Worm (Caenorhabditis elegans) whole organism, young adult: ENCODE measurements around the gene nspa-9.

ENCODE experiments used
- B0019.2 ChIP-seq: fragments of 200-800 bp; sonication (Bioruptor generic); conservative IDR thresholded peaks from 2 replicates; pipeline ENCODE4 v1.3.6; 2022; ENCODE audit warnings: missing genetic modification reagents, missing genetic modification characterization, missing compliant biosample characterization
- B0035.1 ChIP-seq: sonication (generic microtip); optimal IDR thresholded peaks from 2 replicates; lab custom pipeline; 2016; ENCODE audit warnings: missing genetic modification characterization, mild to moderate bottlenecking, missing compliant biosample characterization, missing genotype, missing genetic modification reagents
- C17E4.6 ChIP-seq: fragments of 200-800 bp; sonication (Bioruptor generic); IDR thresholded peaks from 2 replicates; pipeline ENCODE4 v1.3.6; 2022; ENCODE audit warnings: missing genetic modification reagents, missing genetic modification characterization, missing compliant biosample characterization
- F57A8.1 ChIP-seq: fragments of 200-800 bp; sonication (Bioruptor generic); optimal IDR thresholded peaks from 2 replicates; lab custom pipeline; 2018; ENCODE audit warnings: mild to moderate bottlenecking, missing genetic modification characterization, moderate library complexity, missing compliant biosample characterization
- F57C9.4 ChIP-seq: sonication (generic microtip); optimal IDR thresholded peaks from 2 replicates; lab custom pipeline; 2017; ENCODE audit warnings: mild to moderate bottlenecking, missing genetic modification characterization, missing compliant biosample characterization
- ZK185.1 ChIP-seq: sonication (generic microtip); optimal IDR thresholded peaks from 2 replicates; lab custom pipeline; 2016; ENCODE audit warnings: mild to moderate bottlenecking, missing genetic modification characterization, missing compliant biosample characterization; ENCODE audit not compliant: poor library complexity, severe bottlenecking
- atf-7 ChIP-seq: sonication (generic microtip); optimal IDR thresholded peaks from 2 replicates; lab custom pipeline; 2017; ENCODE audit warnings: mild to moderate bottlenecking, missing genetic modification characterization, missing compliant biosample characterization
- attf-3 ChIP-seq: fragments of 200-800 bp; sonication (Bioruptor generic); conservative IDR thresholded peaks from 2 replicates; pipeline ENCODE4 v1.3.6; 2022; ENCODE audit warnings: missing genetic modification reagents, missing genetic modification characterization, missing compliant biosample characterization
- attf-5 ChIP-seq: fragments of 200-800 bp; sonication (Bioruptor generic); optimal IDR thresholded peaks from 2 replicates; lab custom pipeline; 2018; ENCODE audit warnings: mild to moderate bottlenecking, missing genetic modification characterization, missing compliant biosample characterization
- bed-2 ChIP-seq: fragments of 200-800 bp; sonication (Bioruptor generic); IDR thresholded peaks from 2 replicates; pipeline ENCODE4 v1.3.6; 2022; ENCODE audit warnings: missing genetic modification reagents, missing genetic modification characterization, missing compliant biosample characterization
- ccch-3 ChIP-seq: fragments of 200-800 bp; sonication (Bioruptor generic); optimal IDR thresholded peaks from 2 replicates; lab custom pipeline; 2018; ENCODE audit warnings: mild to moderate bottlenecking, missing genetic modification characterization, missing compliant biosample characterization
- ceh-27 ChIP-seq: fragments of 200-800 bp; sonication (Bioruptor generic); optimal IDR thresholded peaks from 2 replicates; lab custom pipeline; 2018; ENCODE audit warnings: mild to moderate bottlenecking, missing genetic modification characterization, moderate library complexity, missing compliant biosample characterization
- dox-1 ChIP-seq: fragments of 200-800 bp; sonication (Bioruptor generic); IDR thresholded peaks from 2 replicates; pipeline ENCODE4 v1.3.6; 2022; ENCODE audit warnings: missing genetic modification reagents, missing genetic modification characterization, missing compliant biosample characterization
- egl-44 ChIP-seq: fragments of 200-800 bp; sonication (Bioruptor generic); IDR thresholded peaks from 2 replicates; pipeline ENCODE4 v1.3.6; 2022; ENCODE audit warnings: missing genetic modification reagents, missing genetic modification characterization, missing compliant biosample characterization
- ekl-4 ChIP-seq: fragments of 200-800 bp; sonication (Bioruptor generic); IDR thresholded peaks from 2 replicates; pipeline ENCODE4 v1.3.6; 2022; ENCODE audit warnings: missing genetic modification reagents, missing genetic modification characterization, missing compliant biosample characterization
- fkh-3 ChIP-seq: sonication (generic microtip); optimal IDR thresholded peaks from 2 replicates; lab custom pipeline; 2016; ENCODE audit warnings: mild to moderate bottlenecking, missing genetic modification characterization, missing compliant biosample characterization
- gei-17 ChIP-seq: fragments of 200-800 bp; sonication (Bioruptor generic); optimal IDR thresholded peaks from 2 replicates; lab custom pipeline; 2018; ENCODE audit warnings: mild to moderate bottlenecking, missing genetic modification characterization, missing compliant biosample characterization
- lir-1 ChIP-seq: fragments of 200-800 bp; sonication (Bioruptor generic); conservative IDR thresholded peaks from 2 replicates; pipeline ENCODE4 v1.3.6; 2022; ENCODE audit warnings: missing genetic modification reagents, missing genetic modification characterization, missing compliant biosample characterization
- madf-3 ChIP-seq: fragments of 200-800 bp; sonication (Bioruptor generic); IDR thresholded peaks from 2 replicates; pipeline ENCODE4 v1.3.6; 2022; ENCODE audit warnings: missing genetic modification reagents, missing genetic modification characterization, missing compliant biosample characterization
- madf-6 ChIP-seq: fragments of 200-800 bp; sonication (Bioruptor generic); IDR thresholded peaks from 2 replicates; pipeline ENCODE4 v1.3.6; 2022; ENCODE audit warnings: missing genetic modification reagents, missing genetic modification characterization, missing compliant biosample characterization
- madf-8 ChIP-seq: fragments of 200-800 bp; sonication (Bioruptor generic); conservative IDR thresholded peaks from 2 replicates; pipeline ENCODE4 v1.3.6; 2022; ENCODE audit warnings: missing genetic modification reagents, missing genetic modification characterization, missing compliant biosample characterization
- mcd-1 ChIP-seq: fragments of 200-800 bp; sonication (Bioruptor generic); IDR thresholded peaks from 2 replicates; pipeline ENCODE4 v1.3.6; 2022; ENCODE audit warnings: missing genetic modification reagents, missing genetic modification characterization, missing compliant biosample characterization
- nfya-1 ChIP-seq: sonication (generic microtip); optimal IDR thresholded peaks from 2 replicates; lab custom pipeline; 2017; ENCODE audit warnings: antibody characterized with exemption, missing compliant biosample characterization, missing genetic modification characterization, borderline replicate concordance; ENCODE audit not compliant: insufficient read depth
- nfya-2 ChIP-seq: fragments of 200-800 bp; sonication (Bioruptor generic); IDR thresholded peaks from 2 replicates; pipeline ENCODE4 v1.3.6; 2022; ENCODE audit warnings: missing genetic modification reagents, missing genetic modification characterization, missing compliant biosample characterization
- nhr-80 ChIP-seq: sonication (generic microtip); optimal IDR thresholded peaks from 2 replicates; lab custom pipeline; 2016; ENCODE audit warnings: missing genetic modification characterization, missing compliant biosample characterization
- pha-4 ChIP-seq: fragments of 150-350 bp; sonication (generic microtip); optimal IDR thresholded peaks from 2 replicates; lab custom pipeline; 2014; ENCODE audit warnings: missing biosample characterization, missing genetic modification reagents, missing genetic modification characterization
- rpc-1 ChIP-seq, 2 experiments: fragments of 150-350 bp in 1 of 2; sonication (generic microtip) in 1 of 2; optimal IDR thresholded peaks; 2 replicates each; lab custom pipeline; 2014 to 2018; ENCODE audit warnings: missing biosample characterization in 1 of 2, missing genetic modification characterization in 1 of 2, missing genetic modification reagents in 1 of 2, missing genotype in 1 of 2
- unc-62 ChIP-seq: fragments of 150-350 bp; optimal IDR thresholded peaks from 2 replicates; lab custom pipeline; 2014; ENCODE audit warnings: missing biosample characterization, missing genetic modification reagents, missing genetic modification characterization
- xnd-1 ChIP-seq: sonication (generic microtip); optimal IDR thresholded peaks from 2 replicates; lab custom pipeline; 2016; ENCODE audit warnings: missing genotype, missing genetic modification reagents, missing genetic modification characterization, missing compliant biosample characterization
- ztf-26 ChIP-seq: sonication (generic microtip); optimal IDR thresholded peaks from 2 replicates; lab custom pipeline; 2017; ENCODE audit warnings: missing genetic modification characterization, missing compliant biosample characterization
- ztf-28 ChIP-seq: fragments of 200-800 bp; sonication (Bioruptor generic); IDR thresholded peaks from 2 replicates; pipeline ENCODE4 v1.3.6; 2022; ENCODE audit warnings: missing genetic modification reagents, missing genetic modification characterization, missing compliant biosample characterization

The nspa-9 gene

DNA sequence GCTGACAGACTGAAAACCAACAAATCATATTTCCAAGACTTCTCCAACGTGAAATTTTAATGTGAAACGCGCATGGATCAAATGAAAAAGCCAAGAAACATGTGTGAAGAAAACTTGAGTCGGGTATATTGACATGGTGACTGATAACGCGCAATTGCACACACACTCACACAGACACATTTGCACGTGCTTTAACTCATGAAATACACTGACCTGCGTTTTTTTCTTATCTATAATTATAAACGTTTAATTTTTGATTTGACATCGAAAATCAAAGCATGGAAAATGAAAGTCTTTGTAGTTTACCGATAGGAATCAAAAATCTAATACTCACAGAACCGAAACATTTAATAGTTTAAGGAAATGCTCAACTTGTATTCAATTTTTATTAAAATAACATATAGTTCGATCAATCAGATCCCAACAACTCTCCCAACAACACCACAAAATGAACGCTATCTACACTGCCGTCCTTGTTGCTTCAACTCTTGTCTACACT, at the start of gene nspa-9:
TSS of gene nspa-9 (plus strand) at position 449 of the 499 bp plus-strand sequence.
- TF ChIP-seq atf-7 (tag; lab: Kevin White, UChicago) (peak; percentile 9), lir-1 (GFP tag; lab: Robert Waterston, UW) (no peak), fkh-3 (tag; lab: Kevin White, UChicago) (no peak), nhr-80 (tag; lab: Kevin White, UChicago) (peak; percentile 86), pha-4 (tag; lab: Kevin White, UChicago) (peak; percentile 38)

DNA sequence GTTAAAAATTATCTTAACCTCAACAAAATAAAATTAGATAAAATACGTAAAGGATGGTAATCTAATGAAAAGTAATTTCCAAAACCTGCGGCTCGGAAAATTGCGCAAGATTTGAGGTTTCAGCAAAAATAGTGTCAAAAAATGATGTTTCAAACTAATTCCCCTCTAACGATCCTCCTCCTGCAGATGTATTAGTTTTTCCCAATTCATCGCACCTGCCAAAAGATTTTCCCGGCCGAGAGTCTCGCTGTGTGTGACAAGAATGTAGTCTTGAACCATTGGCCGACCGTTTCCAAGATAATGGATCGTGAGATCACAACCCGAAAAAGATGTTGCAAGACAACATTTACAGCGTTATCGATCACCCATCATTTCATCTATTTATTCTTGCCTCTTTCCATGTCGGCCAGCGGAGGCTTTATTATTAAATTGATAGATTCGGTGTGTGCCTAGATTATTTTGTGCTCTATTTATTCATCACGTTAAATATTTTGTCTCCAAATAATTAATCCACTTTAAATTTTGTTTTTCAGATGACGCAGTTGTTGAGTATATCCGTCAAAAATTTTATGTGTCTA, 48.7 kb upstream of the nspa-9 start, which contains the start of the genes C44C10.10 and C44C10.5:
TSS of gene C44C10.10 (plus strand) at position 301 of the 578 bp plus-strand sequence.
TSS of gene C44C10.5 (plus strand) at position 528 of the 578 bp plus-strand sequence.
- TF ChIP-seq rpc-1 (optimal IDR thresholded peaks at IDR 0.05; lab: Kevin White, UChicago), result no peak
- no peak for TF ChIP-seq rpc-1 (tag; optimal IDR thresholded peaks at IDR 0.05; lab: Kevin White, UChicago)
- TF ChIP-seq C17E4.6 (GFP tag; lab: Robert Waterston, UW), result no peak
- no peak for TF ChIP-seq dox-1
- TF ChIP-seq madf-6 (GFP tag; lab: Robert Waterston, UW), result no peak
- no peak for TF ChIP-seq unc-62
- TF ChIP-seq bed-2 (GFP tag; lab: Robert Waterston, UW), result no peak
- no peak for TF ChIP-seq madf-8 (GFP tag; lab: Robert Waterston, UW)
- TF ChIP-seq ztf-26 (tag; lab: Kevin White, UChicago), result no peak

ce11 chrX:11693092-11693491, 45.8 kb upstream of the nspa-9 start, which contains the start of gene smcl-1:
Gene smcl-1, plus strand, starts transcription at chrX:11693464.
- TF ChIP-seq nfya-1 (tag; lab: Kevin White, UChicago) (no peak), madf-3 (GFP tag; lab: Robert Waterston, UW) (no peak), nhr-80 (tag; lab: Kevin White, UChicago) (peak; percentile 51), nfya-2 (GFP tag; lab: Robert Waterston, UW) (no peak), B0019.2 (GFP tag; lab: Robert Waterston, UW) (no peak), ztf-28 (GFP tag; lab: Robert Waterston, UW) (no peak), mcd-1 (no peak), fkh-3 (tag; lab: Kevin White, UChicago) (no peak), ZK185.1 (tag; lab: Kevin White, UChicago) (peak; percentile 55), attf-5 (peak; percentile 40), B0035.1 (no peak), ceh-27 (GFP tag; lab: Kevin White, UChicago) (peak; percentile 3), madf-8 (GFP tag; lab: Robert Waterston, UW) (no peak), gei-17 (no peak), F57A8.1 (GFP tag; lab: Kevin White, UChicago) (no peak)

ce11 chrX:11696696-11697095, 42.2 kb upstream of the nspa-9 start, which contains the start of gene C44C10.12:
Gene C44C10.12, plus strand, starts transcription at chrX:11696996.
- no peak for TF ChIP-seq atf-7 (tag; lab: Kevin White, UChicago)
- no peak for TF ChIP-seq egl-44
- TF ChIP-seq xnd-1 (tag; lab: Kevin White, UChicago), result no peak

ce11 chrX:11700263-11700662, 38.6 kb upstream of the nspa-9 start, which contains the start of gene C44C10.15:
Gene C44C10.15, minus strand, starts transcription at chrX:11700363.
- TF ChIP-seq pha-4 (tag; lab: Kevin White, UChicago) (no peak), ccch-3 (GFP tag; lab: Kevin White, UChicago) (no peak), rpc-1 (optimal IDR thresholded peaks at IDR 0.05; lab: Kevin White, UChicago) (no peak), rpc-1 (tag; optimal IDR thresholded peaks at IDR 0.05; lab: Kevin White, UChicago) (no peak), attf-3 (GFP tag; lab: Robert Waterston, UW) (no peak), nfya-1 (tag; lab: Kevin White, UChicago) (no peak), xnd-1 (tag; lab: Kevin White, UChicago) (no peak), unc-62 (no peak), ekl-4 (GFP tag; lab: Robert Waterston, UW) (no peak), F57C9.4 (no peak)
